Worm (Caenorhabditis elegans): ENCODE measurements around the gene cyp-25A1.

The cyp-25A1 gene

DNA sequence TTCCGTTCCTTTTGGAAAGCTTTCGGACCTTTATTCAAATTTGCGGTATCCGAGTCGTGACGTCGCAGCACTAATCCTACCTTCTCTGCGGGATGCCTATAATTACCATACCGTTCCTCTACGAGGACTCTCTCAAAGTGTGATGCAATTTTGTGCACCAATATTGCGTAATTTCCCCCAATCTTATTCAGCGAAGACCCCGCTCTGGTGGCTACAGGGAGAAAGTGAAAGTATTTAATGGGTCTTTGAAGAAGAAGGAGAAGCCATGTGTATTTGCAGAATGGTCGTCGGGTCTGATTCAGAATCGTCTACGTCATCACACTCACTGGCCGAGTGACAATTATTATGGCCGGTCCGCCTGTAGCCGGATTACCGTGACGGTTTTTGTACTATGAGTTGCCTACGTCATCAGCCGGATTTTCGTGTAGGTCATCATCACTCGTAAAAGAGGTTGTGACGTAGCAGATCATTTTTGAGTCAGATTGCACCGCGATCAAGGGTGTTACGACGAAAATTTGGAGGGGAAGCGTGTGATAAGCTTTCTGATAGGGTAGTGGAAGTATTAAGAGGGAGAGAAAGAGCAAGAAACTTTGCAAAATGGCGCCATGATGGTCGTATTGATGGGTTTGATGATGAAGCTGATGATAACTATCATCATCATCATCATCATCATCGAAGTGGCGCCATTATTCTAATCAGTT is 44.0 kb downstream of the cyp-25A1 start:
- no peak for TF ChIP-seq lin-39 (tag; optimal IDR thresholded peaks at IDR 0.05)
- no peak for TF ChIP-seq unc-62 (GFP tag; optimal IDR thresholded peaks at IDR 0.05)
- no peak for TF ChIP-seq unc-39 (tag; optimal IDR thresholded peaks at IDR 0.05)
- TF ChIP-seq peb-1 (tag; optimal IDR thresholded peaks at IDR 0.05), result no peak
- peak; percentile 7 for TF ChIP-seq crh-2 (tag; optimal IDR thresholded peaks at IDR 0.05)
- no peak for TF ChIP-seq C34F6.9 (tag; optimal IDR thresholded peaks at IDR 0.05)
- TF ChIP-seq lsy-2 (tag; optimal IDR thresholded peaks at IDR 0.05), result no peak
- no peak for TF ChIP-seq egl-27 (tag; optimal IDR thresholded peaks at IDR 0.05)
- TF ChIP-seq nhr-237 (tag; optimal IDR thresholded peaks at IDR 0.05), result no peak
- no peak for TF ChIP-seq nhr-6 (tag; optimal IDR thresholded peaks at IDR 0.05)
- no peak for TF ChIP-seq nhr-23 (tag; optimal IDR thresholded peaks at IDR 0.05)
- no peak for TF ChIP-seq lin-13 (GFP tag; optimal IDR thresholded peaks at IDR 0.05)
- TF ChIP-seq fos-1 (tag; optimal IDR thresholded peaks at IDR 0.05), result peak; percentile 51
- no peak for TF ChIP-seq snpc-4 (tag; optimal IDR thresholded peaks at IDR 0.05)
- no peak for TF ChIP-seq skn-1 (tag; optimal IDR thresholded peaks at IDR 0.05)
- TF ChIP-seq ceh-82 (tag; optimal IDR thresholded peaks at IDR 0.05), result no peak
- TF ChIP-seq F13H6.1 (tag; optimal IDR thresholded peaks at IDR 0.05), result no peak
- no peak for TF ChIP-seq sem-4 (tag; optimal IDR thresholded peaks at IDR 0.05)
- no peak for TF ChIP-seq mab-5 (tag; optimal IDR thresholded peaks at IDR 0.05)
- TF ChIP-seq ama-1 (optimal IDR thresholded peaks at IDR 0.05), result no peak
- peak; percentile 36 for TF ChIP-seq sma-9 (GFP tag; optimal IDR thresholded peaks at IDR 0.05)
- no peak for TF ChIP-seq sma-9 (tag; optimal IDR thresholded peaks at IDR 0.05)
- TF ChIP-seq mdl-1 (tag; optimal IDR thresholded peaks at IDR 0.05), result no peak
- TF ChIP-seq nhr-12 (tag; optimal IDR thresholded peaks at IDR 0.05), result no peak
- TF ChIP-seq nhr-77 (tag; optimal IDR thresholded peaks at IDR 0.05), result no peak
- no peak for TF ChIP-seq nhr-21 (tag; optimal IDR thresholded peaks at IDR 0.05)
- TF ChIP-seq nhr-11 (tag; optimal IDR thresholded peaks at IDR 0.05), result no peak
- no peak for TF ChIP-seq nhr-10 (tag; optimal IDR thresholded peaks at IDR 0.05)
- TF ChIP-seq aly-2 (tag; optimal IDR thresholded peaks at IDR 0.05), result no peak
- no peak for TF ChIP-seq ZK546.5 (tag; optimal IDR thresholded peaks at IDR 0.05)
- no peak for TF ChIP-seq Y55F3AM.14 (GFP tag; optimal IDR thresholded peaks at IDR 0.05)
- TF ChIP-seq blmp-1 (tag; optimal IDR thresholded peaks at IDR 0.05; ENCODE audit: insufficient read depth), result peak; percentile 36
- peak; percentile 58 for TF ChIP-seq nhr-25 (tag; optimal IDR thresholded peaks at IDR 0.05)
- no peak for TF ChIP-seq alr-1 (tag; optimal IDR thresholded peaks at IDR 0.05)
- TF ChIP-seq gmeb-1 (tag; optimal IDR thresholded peaks at IDR 0.05), result no peak

DNA sequence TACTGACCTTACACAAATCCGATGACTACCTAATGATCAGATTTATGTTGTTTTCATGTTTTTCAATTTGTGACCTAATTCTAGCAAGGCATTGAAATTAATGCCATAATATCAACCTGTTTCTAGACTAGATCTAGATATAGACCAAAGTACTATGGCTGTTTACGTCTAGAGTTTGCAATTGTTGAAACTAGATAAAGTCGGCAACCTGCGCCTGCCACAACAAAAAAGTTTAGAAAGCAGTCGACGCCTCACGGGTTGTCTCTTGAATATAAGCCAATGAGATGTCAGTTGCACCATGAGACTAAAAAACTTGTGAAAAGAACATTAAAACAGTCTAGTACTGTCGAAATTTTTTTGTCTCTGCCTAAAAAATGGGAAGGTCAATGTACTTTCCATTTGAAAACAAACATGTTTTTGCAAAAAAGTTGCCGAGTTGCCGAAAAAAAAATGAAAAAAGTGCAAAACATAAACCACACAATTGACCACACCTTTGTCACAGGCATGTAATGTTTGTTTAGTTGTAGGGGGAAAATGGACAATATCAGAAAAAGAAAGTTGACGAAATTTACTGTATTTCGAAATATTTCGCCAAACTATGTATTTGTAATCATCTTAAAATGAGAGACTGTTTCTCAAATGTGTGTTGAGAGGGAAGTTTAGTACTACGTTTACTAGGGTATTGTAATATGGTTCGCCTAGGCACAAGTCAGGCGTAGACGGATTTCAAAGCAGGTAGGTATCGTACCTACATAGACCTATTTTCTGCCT is 46.8 kb downstream of the cyp-25A1 start:
- TF ChIP-seq blmp-1 (tag; optimal IDR thresholded peaks at IDR 0.05; ENCODE audit: insufficient read depth), result no peak
- TF ChIP-seq mbf-1 (tag; optimal IDR thresholded peaks at IDR 0.05), result no peak
- peak; percentile 16 for TF ChIP-seq snpc-4 (tag; optimal IDR thresholded peaks at IDR 0.05)
- peak; percentile 55 for TF ChIP-seq nhr-129 (tag; optimal IDR thresholded peaks at IDR 0.05)
- no peak for TF ChIP-seq C34F6.9 (tag; optimal IDR thresholded peaks at IDR 0.05)
- TF ChIP-seq crh-2 (tag; optimal IDR thresholded peaks at IDR 0.05), result no peak
- TF ChIP-seq egl-27 (tag; optimal IDR thresholded peaks at IDR 0.05), result no peak

DNA sequence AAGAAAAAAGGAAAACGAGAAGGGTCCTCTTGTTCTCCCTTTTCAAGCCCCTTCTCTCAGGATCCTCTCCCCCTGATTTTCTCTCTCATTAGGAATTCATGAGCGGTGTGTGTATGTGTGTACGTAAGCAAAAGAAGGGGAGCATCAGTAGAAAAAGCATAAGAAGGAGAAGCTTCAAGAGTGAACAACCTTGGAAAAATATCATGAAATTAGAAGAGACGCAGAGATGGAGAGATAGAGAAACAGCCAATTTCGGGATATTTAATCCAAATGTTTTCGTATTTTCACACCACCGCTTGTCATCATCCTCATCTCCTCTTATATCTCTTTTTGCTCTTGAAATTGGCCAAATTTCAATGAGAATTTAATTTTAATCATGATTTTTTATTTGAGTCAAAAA is 50.8 kb downstream of the cyp-25A1 start:
- TF ChIP-seq egl-27 (tag; optimal IDR thresholded peaks at IDR 0.05) (no peak), nhr-237 (tag; optimal IDR thresholded peaks at IDR 0.05) (no peak), nhr-77 (tag; optimal IDR thresholded peaks at IDR 0.05) (no peak), nhr-6 (tag; optimal IDR thresholded peaks at IDR 0.05) (no peak), C34F6.9 (tag; optimal IDR thresholded peaks at IDR 0.05) (peak; percentile 41), zag-1 (tag; optimal IDR thresholded peaks at IDR 0.05) (no peak), mab-5 (tag; optimal IDR thresholded peaks at IDR 0.05) (no peak), unc-55 (GFP tag; optimal IDR thresholded peaks at IDR 0.05) (peak; percentile 16)
